Worm (Caenorhabditis elegans) whole organism, L4 larva: ENCODE results near the gene F54C8.7.
A peak's percentile ranks its signal among the peaks of the same experiment; 100 is the strongest.

ENCODE experiments used
- F37D6.2 ChIP-seq: sonication (generic microtip); optimal IDR thresholded peaks from 2 replicates; lab custom pipeline; 2016; ENCODE audit warnings: mild to moderate bottlenecking, missing genetic modification characterization, missing compliant biosample characterization
- F49E8.2 ChIP-seq: sonication (generic microtip); optimal IDR thresholded peaks from 2 replicates; lab custom pipeline; 2016; ENCODE audit warnings: missing compliant biosample characterization, mild to moderate bottlenecking, missing genetic modification characterization, borderline replicate concordance
- Y48G9A.11 ChIP-seq: fragments of 200-800 bp; sonication (Bioruptor generic); IDR thresholded peaks from 2 replicates; pipeline ENCODE4 v1.3.6; 2022; ENCODE audit warnings: missing genetic modification reagents, missing genetic modification characterization, missing compliant biosample characterization
- aha-1 ChIP-seq: fragments of 150-350 bp; peaks from one replicate; lab custom pipeline; 2014; ENCODE audit warnings: missing biosample characterization, missing genetic modification characterization
- ceh-28 ChIP-seq: fragments of 150-350 bp; optimal IDR thresholded peaks from 2 replicates; lab custom pipeline; 2014; ENCODE audit warnings: missing biosample characterization, missing genetic modification reagents, missing genetic modification characterization
- ceh-32 ChIP-seq: sonication (generic microtip); optimal IDR thresholded peaks from 2 replicates; lab custom pipeline; 2016; ENCODE audit warnings: mild to moderate bottlenecking, missing genetic modification characterization, missing compliant biosample characterization; ENCODE audit not compliant: poor library complexity
- ceh-44 ChIP-seq: fragments of 200-800 bp; sonication (Bioruptor generic); IDR thresholded peaks from 2 replicates; pipeline ENCODE4 v1.3.6; 2022; ENCODE audit warnings: missing genetic modification reagents, missing genetic modification characterization, missing compliant biosample characterization
- ces-1 ChIP-seq: fragments of 150-350 bp; sonication (generic microtip); optimal IDR thresholded peaks from 4 replicates; lab custom pipeline; 2014; ENCODE audit warnings: missing biosample characterization, missing genetic modification reagents, missing genetic modification characterization
- daf-16 ChIP-seq, 3 experiments: sonication (generic microtip); optimal IDR thresholded peaks; 2 replicates each; lab custom pipeline; 2016 to 2017; ENCODE audit warnings: missing genetic modification characterization in 3 of 3, missing genetic modification reagents in 3 of 3, mild to moderate bottlenecking in 2 of 3, missing compliant biosample characterization in 2 of 3, missing biosample characterization in 1 of 3, moderate library complexity in 1 of 3
- dmd-6 ChIP-seq: fragments of 200-800 bp; sonication (Bioruptor generic); IDR thresholded peaks from 2 replicates; pipeline ENCODE4 v1.3.6; 2022; ENCODE audit warnings: missing genetic modification reagents, missing genetic modification characterization, missing compliant biosample characterization
- dve-1 ChIP-seq: sonication (generic microtip); optimal IDR thresholded peaks from 2 replicates; lab custom pipeline; 2017; ENCODE audit warnings: antibody characterized with exemption, mild to moderate bottlenecking, missing genetic modification characterization, missing compliant biosample characterization; ENCODE audit not compliant: insufficient read depth
- gei-8 ChIP-seq: fragments of 200-800 bp; sonication (Bioruptor generic); optimal IDR thresholded peaks from 2 replicates; lab custom pipeline; 2018; ENCODE audit warnings: mild to moderate bottlenecking, missing genetic modification characterization, missing compliant biosample characterization
- hif-1 ChIP-seq, 2 experiments: sonication (generic microtip); optimal IDR thresholded peaks; 2 replicates each; lab custom pipeline; 2016 to 2017; ENCODE audit warnings: missing compliant biosample characterization in 2 of 2, missing genetic modification characterization in 2 of 2, missing genetic modification reagents in 2 of 2, missing genotype in 2 of 2, mild to moderate bottlenecking in 1 of 2
- hlh-11 ChIP-seq: fragments of 200-800 bp; sonication (Bioruptor generic); optimal IDR thresholded peaks from 2 replicates; lab custom pipeline; 2018; ENCODE audit warnings: mild to moderate bottlenecking, missing genetic modification characterization, missing compliant biosample characterization
- hmg-1.1 ChIP-seq: fragments of 200-800 bp; sonication (Bioruptor generic); IDR thresholded peaks from 2 replicates; pipeline ENCODE4 v1.3.6; 2022; ENCODE audit warnings: missing genetic modification reagents, missing genetic modification characterization, missing compliant biosample characterization
- lin-1 ChIP-seq: fragments of 200-800 bp; sonication (Bioruptor generic); IDR thresholded peaks from 2 replicates; pipeline ENCODE4 v1.3.6; 2022; ENCODE audit warnings: missing genetic modification reagents, missing genetic modification characterization, missing compliant biosample characterization
- lin-15B ChIP-seq: fragments of 150-350 bp; sonication (generic microtip); optimal IDR thresholded peaks from 3 replicates; lab custom pipeline; 2014; ENCODE audit warnings: missing biosample characterization, missing genetic modification characterization
- madf-5 ChIP-seq, 2 experiments: fragments of 200-800 bp; sonication (Bioruptor generic); IDR thresholded peaks; 2 replicates each; pipeline ENCODE4 v1.3.6; 2022; ENCODE audit warnings: missing compliant biosample characterization in 2 of 2, missing genetic modification characterization in 2 of 2
- mdl-1 ChIP-seq, 2 experiments: fragments of 150-350 bp in 1 of 2; sonication (generic microtip) in 1 of 2; optimal IDR thresholded peaks; 2 replicates each; lab custom pipeline; 2014 to 2017; ENCODE audit warnings: missing biosample characterization in 2 of 2, missing genetic modification characterization in 2 of 2
- mep-1 ChIP-seq: fragments of 150-350 bp; sonication (generic microtip); optimal IDR thresholded peaks from 3 replicates; lab custom pipeline; 2014; ENCODE audit warnings: missing biosample characterization, missing genetic modification characterization
- mes-2 ChIP-seq: sonication (generic microtip); optimal IDR thresholded peaks from 2 replicates; lab custom pipeline; 2016; ENCODE audit warnings: missing genotype, mild to moderate bottlenecking, missing genetic modification characterization, missing compliant biosample characterization; ENCODE audit not compliant: poor library complexity, severe bottlenecking
- nhr-10 ChIP-seq: fragments of 150-350 bp; optimal IDR thresholded peaks from 2 replicates; lab custom pipeline; 2014; ENCODE audit warnings: missing biosample characterization, missing genetic modification characterization
- nhr-11 ChIP-seq: fragments of 150-350 bp; optimal IDR thresholded peaks from 2 replicates; lab custom pipeline; 2014; ENCODE audit warnings: missing biosample characterization, missing genetic modification characterization
- nhr-28 ChIP-seq: fragments of 150-350 bp; optimal IDR thresholded peaks from 2 replicates; lab custom pipeline; 2014; ENCODE audit warnings: missing biosample characterization, missing genetic modification characterization
- nhr-48 ChIP-seq: sonication (generic microtip); optimal IDR thresholded peaks from 2 replicates; lab custom pipeline; 2016; ENCODE audit warnings: mild to moderate bottlenecking, missing genetic modification characterization, missing compliant biosample characterization
- nhr-76 ChIP-seq: fragments of 150-350 bp; optimal IDR thresholded peaks from 2 replicates; lab custom pipeline; 2014; ENCODE audit warnings: missing biosample characterization, missing genetic modification characterization
- nhr-77 ChIP-seq: fragments of 150-350 bp; optimal IDR thresholded peaks from 2 replicates; lab custom pipeline; 2014; ENCODE audit warnings: missing biosample characterization, missing genetic modification characterization
- php-3 ChIP-seq: fragments of 200-800 bp; sonication (Bioruptor generic); IDR thresholded peaks from 2 replicates; pipeline ENCODE4 v1.3.6; 2022; ENCODE audit warnings: missing genetic modification reagents, missing genetic modification characterization, missing compliant biosample characterization
- pqm-1 ChIP-seq: sonication (generic microtip); optimal IDR thresholded peaks from 2 replicates; lab custom pipeline; 2017; ENCODE audit warnings: missing biosample characterization, missing genetic modification characterization
- rbr-2 ChIP-seq: sonication (generic microtip); optimal IDR thresholded peaks from 2 replicates; lab custom pipeline; 2016; ENCODE audit warnings: missing genotype, missing genetic modification characterization, missing compliant biosample characterization
- set-16 ChIP-seq: fragments of 200-800 bp; sonication (Bioruptor generic); IDR thresholded peaks from 2 replicates; pipeline ENCODE4 v1.3.6; 2022; ENCODE audit warnings: missing genetic modification reagents, missing genetic modification characterization, missing compliant biosample characterization
- spr-1 ChIP-seq: sonication (generic microtip); optimal IDR thresholded peaks from 2 replicates; lab custom pipeline; 2016; ENCODE audit warnings: mild to moderate bottlenecking, missing genetic modification characterization, missing compliant biosample characterization
- tra-1 ChIP-seq: fragments of 200-800 bp; sonication (Bioruptor generic); IDR thresholded peaks from 2 replicates; pipeline ENCODE4 v1.3.6; 2022; ENCODE audit warnings: missing genetic modification reagents, missing genetic modification characterization, missing compliant biosample characterization
- unc-39 ChIP-seq: sonication (generic microtip); optimal IDR thresholded peaks from 2 replicates; lab custom pipeline; 2017; ENCODE audit warnings: missing biosample characterization, missing genetic modification characterization
- unc-62 ChIP-seq, 3 experiments: fragments of 150-350 bp in 1 of 3; sonication (generic microtip); optimal IDR thresholded peaks in 2 of 3; peaks in 1 of 3; 1 replicate in 1 of 3; 2 replicates in 2 of 3; lab custom pipeline; 2014 to 2017; ENCODE audit warnings: missing biosample characterization in 3 of 3, missing genetic modification characterization in 3 of 3, missing genetic modification reagents in 3 of 3, missing genotype in 1 of 3
- zag-1 ChIP-seq: fragments of 150-350 bp; optimal IDR thresholded peaks from 2 replicates; lab custom pipeline; 2014; ENCODE audit warnings: missing biosample characterization, missing genetic modification characterization
- ztf-7 ChIP-seq: fragments of 150-350 bp; optimal IDR thresholded peaks from 2 replicates; lab custom pipeline; 2014; ENCODE audit warnings: missing biosample characterization, missing genetic modification characterization

The F54C8.7 gene

ce11 chrIII:9488027-9488426, 34.2 kb upstream of the F54C8.7 start:
- TF ChIP-seq dve-1 (tag; lab: Kevin White, UChicago): no peak
- TF ChIP-seq set-16 (GFP tag; lab: Robert Waterston, UW): no peak
- no peak for TF ChIP-seq aha-1
- no peak for TF ChIP-seq spr-1 (tag; lab: Kevin White, UChicago)
- TF ChIP-seq ceh-44 (GFP tag; lab: Robert Waterston, UW): no peak
- TF ChIP-seq ceh-28 (tag; lab: Kevin White, UChicago): no peak
- TF ChIP-seq unc-39 (tag; lab: Kevin White, UChicago): no peak
- no peak for TF ChIP-seq php-3 (GFP tag; lab: Robert Waterston, UW)
- TF ChIP-seq tra-1 (GFP tag; lab: Robert Waterston, UW): no peak
- TF ChIP-seq ceh-32 (tag; lab: Kevin White, UChicago): no peak
- no peak for TF ChIP-seq gei-8 (GFP tag; lab: Kevin White, UChicago)
- TF ChIP-seq madf-5 (GFP tag; IDR thresholded peaks at IDR 0.05; lab: Robert Waterston, UW): no peak
- no peak for TF ChIP-seq zag-1 (tag; lab: Kevin White, UChicago)
- no peak for TF ChIP-seq hmg-1.1 (GFP tag; lab: Robert Waterston, UW)
- TF ChIP-seq hif-1 (tag; optimal IDR thresholded peaks at IDR 0.05; lab: Kevin White, UChicago): no peak
- TF ChIP-seq mdl-1 (tag; optimal IDR thresholded peaks at IDR 0.05; lab: Kevin White, UChicago): no peak
- TF ChIP-seq nhr-10 (tag; lab: Kevin White, UChicago): no peak

ce11 chrIII:9487454-9487853, 33.6 kb upstream of the F54C8.7 start:
- TF ChIP-seq pqm-1 (tag; lab: Kevin White, UChicago) (peak; percentile 66), rbr-2 (no peak), dmd-6 (GFP tag; lab: Robert Waterston, UW) (peak; percentile 53), nhr-28 (tag; lab: Kevin White, UChicago) (peak; percentile 53), ztf-7 (tag; lab: Kevin White, UChicago) (no peak), nhr-77 (peak; percentile 54), daf-16 (GFP tag; optimal IDR thresholded peaks at IDR 0.05; lab: Kevin White, UChicago) (no peak), daf-16 (tag; optimal IDR thresholded peaks at IDR 0.05; lab: Kevin White, UChicago) (peak; percentile 85), dve-1 (tag; lab: Kevin White, UChicago) (peak; percentile 67), hlh-11 (tag; lab: Kevin White, UChicago) (peak; percentile 31)
- TF ChIP-seq, all 104 proteins: peak for 7

ce11 chrIII:9485373-9485772, 31.5 kb upstream of the F54C8.7 start, which contains the start of gene bre-3:
bre-3 (minus strand) TSS chrIII:9485473.
- TF ChIP-seq Y48G9A.11 (GFP tag; lab: Robert Waterston, UW) (no peak), nhr-76 (tag; lab: Kevin White, UChicago) (no peak), lin-15B (tag; lab: Kevin White, UChicago) (no peak), F37D6.2 (no peak), lin-1 (GFP tag; lab: Robert Waterston, UW) (no peak), dmd-6 (GFP tag; lab: Robert Waterston, UW) (no peak), aha-1 (peak; percentile 69)

ce11 chrIII:9483716-9484115, 29.9 kb upstream of the F54C8.7 start:
- no peak for TF ChIP-seq ces-1
- TF ChIP-seq nhr-48: peak; percentile 3
- peak; percentile 21 for TF ChIP-seq nhr-11 (tag; lab: Kevin White, UChicago)
- peak in 1 of 2 experiments; percentile 23 for TF ChIP-seq unc-62 (GFP tag; optimal IDR thresholded peaks at IDR 0.05 in 1 of 2; lab: Kevin White, UChicago)
- TF ChIP-seq unc-62 (tag; optimal IDR thresholded peaks at IDR 0.05; lab: Kevin White, UChicago): no peak
- TF ChIP-seq F49E8.2: no peak
- TF ChIP-seq mes-2 (tag; lab: Kevin White, UChicago): peak; percentile 34
- peak; percentile 18 for TF ChIP-seq rbr-2
- TF ChIP-seq mep-1 (tag; lab: Kevin White, UChicago): peak; percentile 4
